Worm (Caenorhabditis elegans): ENCODE results near the gene C31H1.5.

- peak; percentile 73 for TF ChIP-seq pha-4 (tag; optimal IDR thresholded peaks at IDR 0.05)
- TF ChIP-seq ceh-9 (tag; optimal IDR thresholded peaks at IDR 0.05): no peak
- no peak for TF ChIP-seq ZK546.5 (tag; optimal IDR thresholded peaks at IDR 0.05)
- no peak for TF ChIP-seq mml-1 (tag; optimal IDR thresholded peaks at IDR 0.05)
- no peak for TF ChIP-seq ztf-11 (tag; optimal IDR thresholded peaks at IDR 0.05)
These were observed 18.3 kb downstream of the C31H1.5 start for ce11 chrIV:5778342-5778741.
